Worm (Caenorhabditis elegans) whole organism, L1 larva: ENCODE data around the gene gid-7.
A peak's percentile ranks its signal among the peaks of the same experiment; 100 is the strongest.

Source experiments
- C04F5.9 ChIP-seq: sonication (generic microtip); optimal IDR thresholded peaks from 2 replicates; lab custom pipeline; 2016; ENCODE audit warnings: missing genetic modification characterization, missing compliant biosample characterization
- C34B4.2 ChIP-seq: sonication (generic microtip); optimal IDR thresholded peaks from 2 replicates; lab custom pipeline; 2017; ENCODE audit warnings: mild to moderate bottlenecking, missing genetic modification characterization, missing compliant biosample characterization
- F16B12.6 ChIP-seq: fragments of 150-350 bp; optimal IDR thresholded peaks from 2 replicates; lab custom pipeline; 2014; ENCODE audit warnings: missing biosample characterization, missing genetic modification characterization
- alr-1 ChIP-seq: fragments of 200-800 bp; sonication (Bioruptor generic); optimal IDR thresholded peaks from 2 replicates; lab custom pipeline; 2018; ENCODE audit warnings: borderline replicate concordance, mild to moderate bottlenecking, missing genetic modification characterization, missing compliant biosample characterization
- aly-2 ChIP-seq: fragments of 150-350 bp; optimal IDR thresholded peaks from 2 replicates; lab custom pipeline; 2014; ENCODE audit warnings: missing biosample characterization, missing genetic modification characterization
- ama-1 ChIP-seq: fragments of 150-350 bp; optimal IDR thresholded peaks from 2 replicates; lab custom pipeline; 2014
- blmp-1 ChIP-seq: fragments of 150-350 bp; optimal IDR thresholded peaks from 2 replicates; lab custom pipeline; 2014; ENCODE audit warnings: missing biosample characterization, missing genetic modification characterization
- ceh-63 ChIP-seq: fragments of 200-800 bp; sonication (Bioruptor generic); optimal IDR thresholded peaks from 2 replicates; lab custom pipeline; 2018; ENCODE audit warnings: mild to moderate bottlenecking, missing genetic modification characterization, missing compliant biosample characterization
- ceh-8 ChIP-seq: fragments of 200-800 bp; sonication (Bioruptor generic); optimal IDR thresholded peaks from 2 replicates; lab custom pipeline; 2018; ENCODE audit warnings: mild to moderate bottlenecking, missing genetic modification characterization, moderate library complexity, missing compliant biosample characterization
- ceh-88 ChIP-seq: fragments of 200-800 bp; sonication (Bioruptor generic); IDR thresholded peaks from 2 replicates; pipeline ENCODE4 v1.3.6; 2022; ENCODE audit warnings: missing genetic modification characterization, missing compliant biosample characterization
- ceh-90 ChIP-seq: sonication (generic microtip); optimal IDR thresholded peaks from 2 replicates; lab custom pipeline; 2016; ENCODE audit warnings: missing genetic modification characterization, missing compliant biosample characterization
- efl-1 ChIP-seq, 4 experiments: fragments of 150-350 bp; optimal IDR thresholded peaks in 3 of 4; peaks in 1 of 4; 1 replicate in 1 of 4; 2 replicates in 3 of 4; lab custom pipeline; 2014; ENCODE audit warnings: missing biosample characterization in 2 of 4, missing genetic modification characterization in 2 of 4, missing genetic modification reagents in 2 of 4
- elt-2 ChIP-seq: sonication (generic microtip); optimal IDR thresholded peaks from 2 replicates; lab custom pipeline; 2016; ENCODE audit warnings: missing genetic modification characterization, mild to moderate bottlenecking, inconsistent platforms, missing compliant biosample characterization, missing genetic modification reagents
- elt-3 ChIP-seq, 6 experiments: fragments of 150-350 bp in 1 of 6; sonication (generic microtip); optimal IDR thresholded peaks; 2 replicates each; lab custom pipeline; 2017 to 2018; ENCODE audit warnings: missing biosample characterization in 6 of 6, missing genetic modification characterization in 6 of 6, inconsistent platforms in 1 of 6
- ets-5 ChIP-seq: fragments of 200-800 bp; sonication (Bioruptor generic); IDR thresholded peaks from 2 replicates; pipeline ENCODE4 v1.3.6; 2022; ENCODE audit warnings: missing genetic modification characterization, missing compliant biosample characterization
- fkh-10 ChIP-seq: sonication (generic microtip); optimal IDR thresholded peaks from 2 replicates; lab custom pipeline; 2017; ENCODE audit warnings: missing biosample characterization, missing genetic modification reagents, missing genetic modification characterization
- fkh-8 ChIP-seq: sonication (generic microtip); optimal IDR thresholded peaks from 2 replicates; lab custom pipeline; 2016; ENCODE audit warnings: mild to moderate bottlenecking, missing genetic modification characterization, missing compliant biosample characterization
- fos-1 ChIP-seq: fragments of 150-350 bp; optimal IDR thresholded peaks from 2 replicates; lab custom pipeline; 2014; ENCODE audit warnings: missing biosample characterization, missing genetic modification characterization
- hpl-2 ChIP-seq: fragments of 150-350 bp; optimal IDR thresholded peaks from 2 replicates; lab custom pipeline; 2014; ENCODE audit warnings: missing biosample characterization, missing genetic modification reagents, missing genetic modification characterization
- lin-13 ChIP-seq: fragments of 150-350 bp; optimal IDR thresholded peaks from 2 replicates; lab custom pipeline; 2014; ENCODE audit warnings: missing biosample characterization, missing genetic modification reagents, missing genetic modification characterization
- lin-14 ChIP-seq: fragments of 200-800 bp; sonication (Bioruptor generic); optimal IDR thresholded peaks from 2 replicates; lab custom pipeline; 2018; ENCODE audit warnings: mild to moderate bottlenecking, missing genetic modification characterization, moderate library complexity, missing compliant biosample characterization
- lin-35 ChIP-seq, 2 experiments: fragments of 150-350 bp; optimal IDR thresholded peaks; 2 replicates each; lab custom pipeline; 2014; ENCODE audit warnings: missing biosample characterization in 2 of 2, missing genetic modification characterization in 2 of 2, missing genetic modification reagents in 2 of 2
- mab-9 ChIP-seq: fragments of 200-800 bp; sonication (Bioruptor generic); IDR thresholded peaks from 2 replicates; pipeline ENCODE4 v1.3.6; 2022; ENCODE audit warnings: missing genetic modification reagents, missing genetic modification characterization, missing compliant biosample characterization
- mdl-1 ChIP-seq, 2 experiments: fragments of 150-350 bp; optimal IDR thresholded peaks; 2 replicates each; lab custom pipeline; 2014 to 2017; ENCODE audit warnings: missing biosample characterization in 2 of 2, missing genetic modification characterization in 2 of 2, inconsistent platforms in 1 of 2
- nhr-11 ChIP-seq: fragments of 150-350 bp; optimal IDR thresholded peaks from 2 replicates; lab custom pipeline; 2014; ENCODE audit warnings: missing biosample characterization, missing genetic modification characterization
- nhr-12 ChIP-seq: sonication (generic microtip); optimal IDR thresholded peaks from 2 replicates; lab custom pipeline; 2017; ENCODE audit warnings: missing biosample characterization, missing genetic modification characterization
- nhr-20 ChIP-seq: sonication (generic microtip); optimal IDR thresholded peaks from 2 replicates; lab custom pipeline; 2016; ENCODE audit warnings: mild to moderate bottlenecking, missing genetic modification characterization, missing compliant biosample characterization
- nhr-28 ChIP-seq: fragments of 150-350 bp; optimal IDR thresholded peaks from 2 replicates; lab custom pipeline; 2014; ENCODE audit warnings: missing biosample characterization, missing genetic modification characterization
- nhr-47 ChIP-seq: sonication (generic microtip); optimal IDR thresholded peaks from 2 replicates; lab custom pipeline; 2016; ENCODE audit warnings: mild to moderate bottlenecking, missing genetic modification characterization, moderate library complexity, missing compliant biosample characterization
- nhr-76 ChIP-seq: sonication (generic microtip); optimal IDR thresholded peaks from 2 replicates; lab custom pipeline; 2017; ENCODE audit warnings: missing biosample characterization, missing genetic modification characterization
- nhr-84 ChIP-seq: sonication (generic microtip); optimal IDR thresholded peaks from 2 replicates; lab custom pipeline; 2017; ENCODE audit warnings: missing biosample characterization, missing genetic modification characterization
- nhr-85 ChIP-seq: sonication (generic microtip); peaks from one replicate; lab custom pipeline; 2016; ENCODE audit warnings: missing genetic modification characterization, inconsistent platforms, missing compliant biosample characterization
- nhr-90 ChIP-seq: sonication (generic microtip); optimal IDR thresholded peaks from 2 replicates; lab custom pipeline; 2016; ENCODE audit warnings: mild to moderate bottlenecking, missing genetic modification characterization, missing compliant biosample characterization; ENCODE audit not compliant: poor library complexity
- pag-3 ChIP-seq: sonication (generic microtip); optimal IDR thresholded peaks from 2 replicates; lab custom pipeline; 2017; ENCODE audit warnings: missing genetic modification characterization, mild to moderate bottlenecking, missing compliant biosample characterization, antibody characterized with exemption, borderline replicate concordance; ENCODE audit not compliant: insufficient read depth
- snu-23 ChIP-seq: sonication (generic microtip); optimal IDR thresholded peaks from 2 replicates; lab custom pipeline; 2016; ENCODE audit warnings: missing genetic modification characterization, missing compliant biosample characterization
- tbx-2 ChIP-seq: sonication (generic microtip); optimal IDR thresholded peaks from 2 replicates; lab custom pipeline; 2016; ENCODE audit warnings: missing genetic modification characterization, missing compliant biosample characterization
- unc-130 ChIP-seq: fragments of 150-350 bp; optimal IDR thresholded peaks from 2 replicates; lab custom pipeline; 2017; ENCODE audit warnings: missing biosample characterization, missing genetic modification characterization, inconsistent platforms
- unc-62 ChIP-seq: fragments of 150-350 bp; optimal IDR thresholded peaks from 2 replicates; lab custom pipeline; 2014; ENCODE audit warnings: missing biosample characterization, missing genetic modification reagents, missing genetic modification characterization

The gid-7 gene

DNA sequence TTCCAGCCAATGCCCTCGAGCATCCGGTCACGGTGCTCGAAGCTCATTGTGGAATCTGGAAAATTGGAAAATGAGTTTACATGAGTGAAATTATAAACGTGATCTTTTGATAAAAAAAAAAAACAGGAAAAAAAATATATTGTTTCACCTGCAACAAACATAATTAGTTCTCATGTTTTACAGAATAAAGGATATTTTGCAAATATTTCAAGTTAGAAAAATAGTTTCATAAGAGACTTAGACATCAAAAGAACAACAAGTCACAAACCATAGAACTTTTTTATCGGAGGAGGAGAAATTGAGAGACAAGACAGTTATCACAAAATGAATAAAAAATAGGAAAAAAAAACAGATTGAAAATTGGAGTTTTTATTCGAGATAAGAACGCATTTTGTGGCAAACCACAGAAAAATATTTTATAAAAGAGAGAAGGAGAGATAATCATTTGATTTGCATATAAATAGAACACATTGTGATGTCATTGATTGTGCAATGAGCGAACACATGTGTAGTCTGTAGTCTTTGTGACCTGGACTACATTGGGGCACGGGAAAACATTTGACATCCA is 27.4 kb upstream of the gid-7 start, which contains the start of gene R08F11.1:
R08F11.1 (minus strand) TSS at position 51 of the 568 bp plus-strand sequence.
- TF ChIP-seq ets-5 (GFP tag; lab: Robert Waterston, UW) (no peak), elt-2 (tag; lab: Kevin White, UChicago) (peak; percentile 62), unc-62 (GFP tag; lab: Kevin White, UChicago) (no peak), ama-1 (lab: Kevin White, UChicago) (no peak), lin-14 (GFP tag; lab: Kevin White, UChicago) (no peak), fos-1 (tag; lab: Kevin White, UChicago) (no peak), pag-3 (tag; lab: Kevin White, UChicago) (no peak)

- TF ChIP-seq ceh-90 (tag; lab: Kevin White, UChicago) (no peak), ets-5 (GFP tag; lab: Robert Waterston, UW) (no peak), efl-1 (optimal IDR thresholded peaks at IDR 0.05; lab: Kevin White, UChicago) (no peak), efl-1 (GFP tag; optimal IDR thresholded peaks at IDR 0.05 in 1 of 2; lab: Kevin White, UChicago) (peak in 1 of 2 experiments; percentile 87), nhr-76 (no peak), F16B12.6 (no peak), ceh-88 (no peak), tbx-2 (tag; lab: Kevin White, UChicago) (no peak), pag-3 (tag; lab: Kevin White, UChicago) (no peak), nhr-90 (tag; lab: Kevin White, UChicago) (no peak), hpl-2 (no peak), nhr-20 (peak; percentile 33), C34B4.2 (tag; lab: Kevin White, UChicago) (no peak), snu-23 (GFP tag; lab: Kevin White, UChicago) (peak; percentile 32), mdl-1 (tag; optimal IDR thresholded peaks at IDR 0.05; lab: Kevin White, UChicago) (peak in 1 of 2 experiments; percentile 28), ceh-63 (GFP tag; lab: Kevin White, UChicago) (no peak), ceh-8 (GFP tag; lab: Kevin White, UChicago) (no peak), alr-1 (no peak), lin-35 (GFP tag; optimal IDR thresholded peaks at IDR 0.05; lab: Kevin White, UChicago) (peak in 1 of 2 experiments; percentile 37), unc-130 (tag; lab: Kevin White, UChicago) (no peak), nhr-84 (no peak), elt-3 (tag; optimal IDR thresholded peaks at IDR 0.05; lab: Kevin White, UChicago) (peak in 1 of 6 experiments; percentile 12), elt-2 (tag; lab: Kevin White, UChicago) (peak; percentile 61), fkh-10 (GFP tag; lab: Kevin White, UChicago) (no peak), nhr-85 (tag; lab: Kevin White, UChicago) (peak; percentile 69), lin-14 (GFP tag; lab: Kevin White, UChicago) (peak; percentile 51), nhr-47 (tag; lab: Kevin White, UChicago) (no peak), aly-2 (tag; lab: Kevin White, UChicago) (no peak), blmp-1 (tag; lab: Kevin White, UChicago) (peak; percentile 43), fos-1 (tag; lab: Kevin White, UChicago) (no peak)
Observed at ce11 chrV:3776946-3777345, 20.1 kb upstream of the gid-7 start.

- TF ChIP-seq nhr-28 (tag; lab: Kevin White, UChicago): no peak
- TF ChIP-seq efl-1 (optimal IDR thresholded peaks at IDR 0.05; lab: Kevin White, UChicago): no peak
- TF ChIP-seq efl-1 (GFP tag; optimal IDR thresholded peaks at IDR 0.05 in 1 of 2; lab: Kevin White, UChicago): no peak
- TF ChIP-seq nhr-11 (tag; lab: Kevin White, UChicago): no peak
- TF ChIP-seq nhr-12 (tag; lab: Kevin White, UChicago): no peak
- no peak for TF ChIP-seq lin-13 (GFP tag; lab: Kevin White, UChicago)
- TF ChIP-seq ceh-90 (tag; lab: Kevin White, UChicago): no peak
- no peak for TF ChIP-seq C04F5.9 (tag; lab: Kevin White, UChicago)
- no peak for TF ChIP-seq fkh-8 (tag; lab: Kevin White, UChicago)
- no peak for TF ChIP-seq mab-9 (GFP tag; lab: Robert Waterston, UW)
- no peak for TF ChIP-seq pag-3 (tag; lab: Kevin White, UChicago)
Observed at ce11 chrV:3776086-3776589, 19.3 kb upstream of the gid-7 start, which contains the start of gene cysl-3. Gene cysl-3 (minus strand): TSS chrV:3776136.
